Worm (Caenorhabditis elegans) whole organism, L4/young adult: ENCODE measurements around the gene F11C1.1.

Experiments used
- W03F9.2 ChIP-seq: fragments of 150-350 bp; optimal IDR thresholded peaks from 2 replicates; lab custom pipeline; 2014; ENCODE audit warnings: missing biosample characterization, missing genetic modification characterization
- dao-5 ChIP-seq: sonication (generic microtip); optimal IDR thresholded peaks from 2 replicates; lab custom pipeline; 2016; ENCODE audit warnings: missing genotype, missing genetic modification characterization, moderate library complexity, missing compliant biosample characterization
- him-1 ChIP-seq: sonication (generic microtip); optimal IDR thresholded peaks from 2 replicates; lab custom pipeline; 2016; ENCODE audit warnings: missing genotype, missing genetic modification reagents, missing genetic modification characterization, missing compliant biosample characterization

DNA sequence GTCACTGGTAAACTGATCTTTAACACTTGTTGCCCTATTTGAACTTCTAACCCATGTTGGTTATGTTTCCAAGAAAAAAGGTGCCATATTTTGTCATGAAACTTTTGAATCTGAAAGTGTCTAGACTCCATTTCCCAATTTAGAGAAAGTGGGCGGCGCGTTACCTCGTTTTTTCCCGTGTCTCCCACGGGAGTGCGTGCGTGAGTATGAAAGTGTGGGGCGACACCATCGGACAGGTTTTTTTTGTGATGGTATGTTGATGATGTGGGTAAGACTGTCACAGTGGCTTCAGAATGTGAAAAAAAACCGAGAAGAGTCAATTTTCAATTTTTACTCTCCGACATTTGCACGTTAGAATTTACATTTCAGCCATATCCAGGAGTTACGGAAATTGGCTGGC, 15.4 kb upstream of the F11C1.1 start:
- TF ChIP-seq him-1 (tag; lab: Kevin White, UChicago) (no peak), W03F9.2 (tag; lab: Kevin White, UChicago) (no peak), dao-5 (tag; lab: Kevin White, UChicago) (no peak)
